Worm (Caenorhabditis elegans) whole organism, L4 larva: Measurements from ENCODE around the gene C24F3.2.

Source experiments
- lin-15B ChIP-seq: fragments of 150-350 bp; sonication (generic microtip); optimal IDR thresholded peaks from 3 replicates; lab custom pipeline; 2014; ENCODE audit warnings: missing biosample characterization, missing genetic modification characterization
- lir-3 ChIP-seq: sonication (generic microtip); optimal IDR thresholded peaks from 2 replicates; lab custom pipeline; 2016; ENCODE audit warnings: mild to moderate bottlenecking, missing genetic modification characterization, missing compliant biosample characterization

ce11 chrIV:10194345-10194744 is 28.0 kb upstream of the C24F3.2 start, which contains the start of gene ptrg-1:
- no peak for TF ChIP-seq lin-15B
- TF ChIP-seq lir-3 (tag; lab: Kevin White, UChicago), result no peak
